Worm (Caenorhabditis elegans) whole organism, L3 larva: ENCODE results near the gene ears-2.
A peak's percentile ranks its signal among the peaks of the same experiment; 100 is the strongest.

Experiments used
- R02D3.7 ChIP-seq: fragments of 150-350 bp; optimal IDR thresholded peaks from 2 replicates; lab custom pipeline; 2014; ENCODE audit warnings: missing biosample characterization, missing genetic modification characterization
- ZK546.5 ChIP-seq: sonication (generic microtip); optimal IDR thresholded peaks from 2 replicates; lab custom pipeline; 2017; ENCODE audit warnings: missing biosample characterization, missing genetic modification characterization
- aly-2 ChIP-seq: fragments of 150-350 bp; optimal IDR thresholded peaks from 2 replicates; lab custom pipeline; 2014; ENCODE audit warnings: missing biosample characterization, missing genetic modification characterization
- ceh-16 ChIP-seq: sonication (generic microtip); optimal IDR thresholded peaks from 2 replicates; lab custom pipeline; 2017; ENCODE audit warnings: missing biosample characterization, missing genetic modification characterization
- ceh-82 ChIP-seq: fragments of 150-350 bp; optimal IDR thresholded peaks from 2 replicates; lab custom pipeline; 2014; ENCODE audit warnings: missing biosample characterization, missing genetic modification characterization
- daf-12 ChIP-seq: fragments of 150-350 bp; optimal IDR thresholded peaks from 2 replicates; lab custom pipeline; 2014; ENCODE audit warnings: missing biosample characterization, missing genetic modification reagents, missing genetic modification characterization
- egl-5 ChIP-seq: fragments of 150-350 bp; optimal IDR thresholded peaks from 2 replicates; lab custom pipeline; 2017; ENCODE audit warnings: missing biosample characterization, missing genetic modification reagents, missing genetic modification characterization, inconsistent platforms
- eor-1 ChIP-seq, 2 experiments: fragments of 150-350 bp; optimal IDR thresholded peaks; 2 replicates each; lab custom pipeline; 2014 to 2018; ENCODE audit warnings: missing biosample characterization in 2 of 2, missing genetic modification characterization in 2 of 2
- fos-1 ChIP-seq: fragments of 150-350 bp; optimal IDR thresholded peaks from 2 replicates; lab custom pipeline; 2014; ENCODE audit warnings: missing biosample characterization, missing genetic modification characterization
- lin-15B ChIP-seq: fragments of 150-350 bp; optimal IDR thresholded peaks from 2 replicates; lab custom pipeline; 2014; ENCODE audit warnings: missing biosample characterization, missing genetic modification characterization
- lin-39 ChIP-seq: fragments of 150-350 bp; optimal IDR thresholded peaks from 2 replicates; lab custom pipeline; 2018; ENCODE audit warnings: missing biosample characterization, missing genetic modification reagents, missing genetic modification characterization
- lsy-12 ChIP-seq: sonication (generic microtip); optimal IDR thresholded peaks from 2 replicates; lab custom pipeline; 2016; ENCODE audit warnings: mild to moderate bottlenecking, missing genetic modification characterization, missing compliant biosample characterization
- mml-1 ChIP-seq: fragments of 150-350 bp; sonication (generic microtip); optimal IDR thresholded peaks from 3 replicates; lab custom pipeline; 2014; ENCODE audit warnings: missing biosample characterization, missing genetic modification characterization
- nhr-11 ChIP-seq: fragments of 150-350 bp; optimal IDR thresholded peaks from 2 replicates; lab custom pipeline; 2014; ENCODE audit warnings: missing biosample characterization, missing genetic modification characterization
- nhr-12 ChIP-seq: fragments of 150-350 bp; optimal IDR thresholded peaks from 2 replicates; lab custom pipeline; 2014; ENCODE audit warnings: missing biosample characterization, missing genetic modification characterization
- nhr-25 ChIP-seq: sonication (generic microtip); optimal IDR thresholded peaks from 2 replicates; lab custom pipeline; 2017; ENCODE audit warnings: missing biosample characterization, missing genetic modification characterization
- nhr-28 ChIP-seq: fragments of 150-350 bp; optimal IDR thresholded peaks from 2 replicates; lab custom pipeline; 2014; ENCODE audit warnings: missing biosample characterization, missing genetic modification characterization
- nhr-43 ChIP-seq: sonication (generic microtip); optimal IDR thresholded peaks from 2 replicates; lab custom pipeline; 2016; ENCODE audit warnings: mild to moderate bottlenecking, missing genetic modification characterization, missing compliant biosample characterization; ENCODE audit not compliant: poor library complexity, severe bottlenecking
- nhr-77 ChIP-seq: fragments of 150-350 bp; optimal IDR thresholded peaks from 2 replicates; lab custom pipeline; 2014; ENCODE audit warnings: missing biosample characterization, missing genetic modification characterization
- pqm-1 ChIP-seq: fragments of 150-350 bp; optimal IDR thresholded peaks from 2 replicates; lab custom pipeline; 2017; ENCODE audit warnings: missing biosample characterization, missing genetic modification characterization, inconsistent platforms
- sea-2 ChIP-seq: fragments of 150-350 bp; sonication (generic microtip); optimal IDR thresholded peaks from 4 replicates; lab custom pipeline; 2014; ENCODE audit warnings: missing biosample characterization, missing genetic modification reagents, missing genetic modification characterization
- tbx-2 ChIP-seq: sonication (generic microtip); optimal IDR thresholded peaks from 2 replicates; lab custom pipeline; 2016; ENCODE audit warnings: mild to moderate bottlenecking, missing genetic modification characterization, missing compliant biosample characterization
- unc-39 ChIP-seq: sonication (generic microtip); optimal IDR thresholded peaks from 4 replicates; lab custom pipeline; 2017; ENCODE audit warnings: missing biosample characterization, missing genetic modification characterization
- zag-1 ChIP-seq: fragments of 150-350 bp; optimal IDR thresholded peaks from 2 replicates; lab custom pipeline; 2014; ENCODE audit warnings: missing biosample characterization, missing genetic modification characterization
- ztf-11 ChIP-seq: fragments of 150-350 bp; optimal IDR thresholded peaks from 2 replicates; lab custom pipeline; 2014; ENCODE audit warnings: missing biosample characterization, missing genetic modification characterization

ears-2 gene

DNA sequence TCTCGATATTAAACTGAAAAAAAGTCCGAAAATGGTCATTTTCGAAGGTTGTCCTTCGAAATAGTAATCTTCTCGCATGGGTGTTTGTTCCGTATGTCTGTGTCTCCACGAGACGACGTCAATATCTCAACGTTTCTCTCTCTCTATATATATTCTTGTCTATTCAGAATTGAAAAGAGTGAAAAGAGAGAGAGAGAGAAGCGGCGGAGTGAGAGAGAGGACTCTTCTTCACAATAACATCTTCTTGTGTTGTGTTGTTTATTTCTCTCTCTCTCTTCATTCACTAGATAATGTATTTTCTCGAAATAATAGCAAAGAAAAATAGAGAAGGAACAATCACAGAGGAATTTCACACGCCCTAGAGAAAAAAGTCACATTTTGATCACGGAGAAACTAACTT lies 23.9 kb downstream of the ears-2 start (continued):
- TF ChIP-seq ceh-82 (tag; lab: Kevin White, UChicago) (no peak), lin-39 (tag; lab: Kevin White, UChicago) (peak; percentile 8), ZK546.5 (tag; lab: Kevin White, UChicago) (no peak), nhr-43 (tag; lab: Kevin White, UChicago) (no peak), nhr-25 (tag; lab: Kevin White, UChicago) (peak; percentile 48), tbx-2 (tag; lab: Kevin White, UChicago) (no peak), zag-1 (tag; lab: Kevin White, UChicago) (no peak), nhr-28 (tag; lab: Kevin White, UChicago) (no peak), egl-5 (tag; lab: Kevin White, UChicago) (peak; percentile 39)
- TF ChIP-seq, all 47 proteins: peak for 8

- TF ChIP-seq unc-39 (tag; lab: Kevin White, UChicago) (no peak), mml-1 (no peak), ceh-16 (tag; lab: Kevin White, UChicago) (no peak), nhr-11 (no peak), ceh-82 (tag; lab: Kevin White, UChicago) (no peak), daf-12 (tag; lab: Kevin White, UChicago) (no peak), tbx-2 (tag; lab: Kevin White, UChicago) (no peak), aly-2 (tag; lab: Kevin White, UChicago) (no peak), fos-1 (tag; lab: Kevin White, UChicago) (no peak), sea-2 (GFP tag; lab: Kevin White, UChicago) (no peak), nhr-77 (tag; lab: Kevin White, UChicago) (no peak), nhr-12 (tag; lab: Kevin White, UChicago) (no peak), ztf-11 (tag; lab: Kevin White, UChicago) (no peak)
Observed at ce11 chrIV:364983-365382, 25.3 kb downstream of the ears-2 start.

DNA sequence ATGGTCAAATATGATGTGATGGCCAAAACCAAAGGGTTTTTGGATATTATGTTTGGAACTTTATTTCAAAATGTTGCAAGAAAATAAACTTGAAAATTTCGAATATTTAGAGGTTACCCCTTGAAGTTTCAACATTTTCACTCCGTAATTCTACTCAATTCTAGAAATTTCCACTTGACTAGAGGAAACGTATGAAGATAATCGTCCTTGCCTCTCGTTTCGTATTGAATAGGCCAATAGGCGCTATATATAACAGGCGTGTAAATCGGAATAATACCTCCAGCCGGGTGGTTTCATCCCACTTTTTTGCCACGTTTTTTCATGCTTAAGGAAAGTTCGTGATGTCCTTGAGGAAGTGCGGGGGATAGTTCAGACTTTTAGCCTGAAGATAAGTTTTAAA lies 47.0 kb downstream of the ears-2 start:
- TF ChIP-seq egl-5 (tag; lab: Kevin White, UChicago): no peak
- TF ChIP-seq R02D3.7 (tag; lab: Kevin White, UChicago): no peak
- TF ChIP-seq eor-1 (tag; optimal IDR thresholded peaks at IDR 0.05; lab: Kevin White, UChicago): no peak
- TF ChIP-seq nhr-77 (tag; lab: Kevin White, UChicago): no peak
- TF ChIP-seq pqm-1 (tag; lab: Kevin White, UChicago): no peak
- no peak for TF ChIP-seq lsy-12 (tag; lab: Kevin White, UChicago)
- TF ChIP-seq lin-15B (tag; lab: Kevin White, UChicago): no peak
- no peak for TF ChIP-seq lin-39 (tag; lab: Kevin White, UChicago)

DNA sequence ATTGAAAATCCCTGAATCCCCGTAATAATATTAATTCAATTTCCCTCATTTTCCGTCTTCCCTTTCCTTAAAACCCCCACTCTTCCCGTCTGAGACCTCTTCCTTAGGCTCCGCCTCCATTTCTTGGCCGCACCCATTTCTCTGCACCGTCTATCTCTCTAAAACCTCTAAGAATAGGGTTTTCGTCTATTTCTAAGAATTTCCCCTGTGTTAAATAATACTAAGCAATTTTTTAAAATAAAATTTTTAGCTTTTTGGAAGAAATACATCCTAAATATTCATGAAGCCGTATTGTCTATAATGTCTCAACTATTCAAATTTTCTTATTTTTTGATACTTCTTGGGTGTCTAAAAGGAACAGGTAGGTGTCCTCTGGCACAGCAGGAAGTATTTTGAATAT lies 50.8 kb downstream of the ears-2 start, which contains the start of gene cdh-8:
cdh-8 (plus strand) TSS at position 301 of the 400 bp plus-strand sequence.
- no peak for TF ChIP-seq nhr-77 (tag; lab: Kevin White, UChicago)
- TF ChIP-seq ztf-11 (tag; lab: Kevin White, UChicago): no peak
- TF ChIP-seq, all 47 proteins: peak for 0
